Fruit fly (Drosophila melanogaster): ENCODE measurements around the gene Mcm6.

DNA sequence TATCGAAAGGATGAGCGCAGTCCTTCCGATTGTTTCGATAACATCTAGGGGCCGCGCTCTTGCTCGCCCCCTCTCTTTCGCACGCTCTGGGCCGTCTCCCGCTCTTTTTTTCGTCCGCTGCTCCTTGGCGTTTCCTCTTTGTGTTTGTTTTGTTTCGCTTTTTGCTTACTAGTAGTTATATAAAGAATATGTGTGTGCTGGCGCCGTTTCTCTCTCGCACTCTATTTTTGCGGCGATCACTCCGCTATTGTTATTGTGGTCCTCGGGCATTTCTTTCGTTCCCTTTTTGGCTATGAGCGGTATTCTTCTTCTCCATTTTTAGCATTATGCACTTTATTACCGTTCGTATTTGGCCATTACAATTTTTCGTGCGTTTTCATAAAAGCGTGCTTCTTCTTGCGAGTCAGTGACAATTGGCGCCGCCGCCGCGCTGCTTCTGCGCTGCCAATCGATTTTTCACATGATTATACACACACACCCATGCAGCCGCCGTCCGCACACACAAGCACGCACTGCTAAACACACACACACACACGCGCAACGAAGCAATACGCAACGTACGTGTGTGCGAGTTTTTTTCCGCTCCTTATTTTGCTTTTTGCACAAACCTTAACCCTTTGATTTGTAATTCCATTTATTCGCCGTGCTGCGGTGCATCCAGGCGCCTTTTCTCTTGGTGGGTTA, 20.1 kb downstream of the Mcm6 start:
- TF ChIP-seq br (GFP tag; optimal IDR thresholded peaks at IDR 0.05) (no peak), tai (GFP tag; optimal IDR thresholded peaks at IDR 0.05) (no peak), pan (optimal IDR thresholded peaks at IDR 0.05) (no peak), lola (GFP tag; optimal IDR thresholded peaks at IDR 0.05) (no peak), Hnf4 (GFP tag; optimal IDR thresholded peaks at IDR 0.05) (no peak), GATAd (GFP tag; optimal IDR thresholded peaks at IDR 0.05) (no peak), foxo (GFP tag; optimal IDR thresholded peaks at IDR 0.05) (no peak)

All from whole organism, wandering third instar larva.